Fruit fly (Drosophila melanogaster) whole organism, embryonic: ENCODE results near the gene CG10589.

ENCODE experiments used
- Ada2b ChIP-seq: fragments of 200-800 bp; sonication (Bioruptor generic); IDR thresholded peaks from 2 replicates; pipeline ENCODE4 v1.3.6; 2022; ENCODE audit warnings: missing biosample characterization, missing genetic modification characterization
- Adf1 ChIP-seq: fragments of 200-800 bp; sonication (Bioruptor generic); IDR thresholded peaks from 2 replicates; pipeline ENCODE4 v1.3.6; 2022; ENCODE audit warnings: missing biosample characterization, missing genetic modification characterization
- Atf3 ChIP-seq: fragments of 200-800 bp; sonication (Bioruptor generic); optimal IDR thresholded peaks from 3 replicates; lab custom pipeline; 2016; ENCODE audit warnings: missing biosample characterization, missing genetic modification characterization
- Atf6 ChIP-seq: fragments of 200-800 bp; sonication (Bioruptor generic); IDR thresholded peaks from 2 replicates; pipeline ENCODE4 v1.3.6; 2022; ENCODE audit warnings: missing biosample characterization, missing genetic modification characterization
- CG1024 ChIP-seq: fragments of 200-800 bp; sonication (Bioruptor generic); IDR thresholded peaks from 2 replicates; pipeline ENCODE4 v1.3.6; 2022; ENCODE audit warnings: missing biosample characterization, missing genetic modification characterization
- CG10462 ChIP-seq: fragments of 200-800 bp; sonication (Bioruptor generic); optimal IDR thresholded peaks from 2 replicates; lab custom pipeline; 2016; ENCODE audit warnings: missing biosample characterization, missing genetic modification characterization
- CG10979 ChIP-seq: fragments of 200-800 bp; sonication (Bioruptor generic); optimal IDR thresholded peaks from 2 replicates; lab custom pipeline; 2018; ENCODE audit warnings: missing biosample characterization, mild to moderate bottlenecking, missing genetic modification characterization, moderate library complexity
- CG11456 ChIP-seq: fragments of 200-800 bp; sonication (Bioruptor generic); IDR thresholded peaks from 3 replicates; pipeline ENCODE4 v1.3.6; 2022; ENCODE audit warnings: missing biosample characterization, missing genetic modification characterization
- CG11504 ChIP-seq: fragments of 200-800 bp; sonication (Bioruptor generic); optimal IDR thresholded peaks from 3 replicates; lab custom pipeline; 2019; ENCODE audit warnings: missing biosample characterization, mild to moderate bottlenecking, missing genetic modification characterization, moderate library complexity
- CG14710 ChIP-seq: fragments of 200-800 bp; sonication (Bioruptor generic); optimal IDR thresholded peaks from 3 replicates; lab custom pipeline; 2019; ENCODE audit warnings: missing biosample characterization, mild to moderate bottlenecking, missing genetic modification characterization, moderate library complexity
- CG15011 ChIP-seq: fragments of 200-800 bp; sonication (Bioruptor generic); optimal IDR thresholded peaks from 3 replicates; lab custom pipeline; 2018; ENCODE audit warnings: missing biosample characterization, mild to moderate bottlenecking, missing genetic modification characterization
- CG17186 ChIP-seq: fragments of 200-800 bp; sonication (Bioruptor generic); optimal IDR thresholded peaks from 3 replicates; lab custom pipeline; 2017; ENCODE audit warnings: missing biosample characterization, missing genetic modification reagents, missing genetic modification characterization
- CG17612 ChIP-seq: fragments of 200-800 bp; sonication (Bioruptor generic); IDR thresholded peaks from 2 replicates; pipeline ENCODE4 v1.3.6; 2022; ENCODE audit warnings: missing biosample characterization, missing genetic modification characterization
- CG1832 ChIP-seq: fragments of 200-800 bp; sonication (Bioruptor generic); optimal IDR thresholded peaks from 2 replicates; lab custom pipeline; 2017; ENCODE audit warnings: missing biosample characterization, mild to moderate bottlenecking, missing genetic modification characterization, inconsistent platforms
- CG30431 ChIP-seq: fragments of 200-800 bp; sonication (Bioruptor generic); optimal IDR thresholded peaks from 2 replicates; lab custom pipeline; 2017; ENCODE audit warnings: missing biosample characterization, missing genetic modification characterization
- CG3065 ChIP-seq: fragments of 200-800 bp; sonication (Bioruptor generic); optimal IDR thresholded peaks from 2 replicates; lab custom pipeline; 2016; ENCODE audit warnings: missing biosample characterization, missing genetic modification characterization
- CG4617 ChIP-seq: fragments of 200-800 bp; sonication (Bioruptor generic); optimal IDR thresholded peaks from 3 replicates; lab custom pipeline; 2016; ENCODE audit warnings: missing biosample characterization, missing genetic modification characterization, borderline replicate concordance
- CG5953 ChIP-seq: fragments of 200-800 bp; sonication (Bioruptor generic); IDR thresholded peaks from 2 replicates; pipeline ENCODE4 v1.3.6; 2022; ENCODE audit warnings: missing biosample characterization, missing genetic modification characterization
- CG7556 ChIP-seq: fragments of 200-800 bp; sonication (Bioruptor generic); optimal IDR thresholded peaks from 2 replicates; lab custom pipeline; 2017; ENCODE audit warnings: missing biosample characterization, mild to moderate bottlenecking, missing genetic modification characterization
- CG7987 ChIP-seq: fragments of 200-800 bp; sonication (Bioruptor generic); optimal IDR thresholded peaks from 2 replicates; lab custom pipeline; 2018; ENCODE audit warnings: missing biosample characterization, mild to moderate bottlenecking, missing genetic modification characterization, moderate library complexity
- CG8478 ChIP-seq: fragments of >200 bp; optimal IDR thresholded peaks from 2 replicates; lab custom pipeline; 2018
- CoRest ChIP-seq: fragments of 200-800 bp; sonication (Bioruptor generic); optimal IDR thresholded peaks from 3 replicates; lab custom pipeline; 2018; ENCODE audit warnings: missing biosample characterization, mild to moderate bottlenecking, missing genetic modification characterization, moderate library complexity
- GATAe ChIP-seq: fragments of 200-800 bp; sonication (Bioruptor generic); conservative IDR thresholded peaks from 2 replicates; pipeline ENCODE4 v1.3.6; 2022; ENCODE audit warnings: missing biosample characterization, missing genetic modification characterization
- HLH4C ChIP-seq: fragments of 200-800 bp; sonication (Bioruptor generic); IDR thresholded peaks from 3 replicates; pipeline ENCODE4 v1.3.6; 2022; ENCODE audit warnings: missing biosample characterization, missing genetic modification characterization; ENCODE audit not compliant: partially characterized antibody
- Lhr ChIP-seq: fragments of 200-800 bp; sonication (Bioruptor generic); optimal IDR thresholded peaks from 3 replicates; lab custom pipeline; 2017; ENCODE audit warnings: mild to moderate bottlenecking, missing biosample characterization, missing genetic modification reagents, missing genetic modification characterization
- MESR4 ChIP-seq: fragments of 200-800 bp; sonication (Bioruptor generic); optimal IDR thresholded peaks from 2 replicates; lab custom pipeline; 2018; ENCODE audit warnings: missing biosample characterization, mild to moderate bottlenecking, missing genetic modification characterization, moderate library complexity
- NC2β ChIP-seq: fragments of 200-800 bp; sonication (Bioruptor generic); optimal IDR thresholded peaks from 2 replicates; lab custom pipeline; 2016; ENCODE audit warnings: missing biosample characterization, missing genetic modification characterization
- Sox100B ChIP-seq: fragments of 200-800 bp; sonication (Bioruptor generic); optimal IDR thresholded peaks from 3 replicates; lab custom pipeline; 2018; ENCODE audit warnings: missing biosample characterization, mild to moderate bottlenecking, missing genetic modification characterization
- ab ChIP-seq: fragments of 200-800 bp; sonication (Bioruptor generic); optimal IDR thresholded peaks from 2 replicates; lab custom pipeline; 2016; ENCODE audit warnings: missing biosample characterization, missing genetic modification characterization
- al ChIP-seq: fragments of 200-800 bp; sonication (Bioruptor generic); IDR thresholded peaks from 2 replicates; pipeline ENCODE4 v1.3.6; 2022; ENCODE audit warnings: missing biosample characterization, missing genetic modification characterization
- az2 ChIP-seq: fragments of 200-800 bp; sonication (Bioruptor generic); optimal IDR thresholded peaks from 3 replicates; lab custom pipeline; 2016; ENCODE audit warnings: missing biosample characterization, missing genetic modification characterization
- bbx ChIP-seq: fragments of 200-800 bp; sonication (Bioruptor generic); IDR thresholded peaks from 2 replicates; pipeline ENCODE4 v1.3.6; 2022; ENCODE audit warnings: missing biosample characterization, missing genetic modification characterization; ENCODE audit not compliant: partially characterized antibody
- chinmo ChIP-seq: fragments of 200-800 bp; sonication (Bioruptor generic); IDR thresholded peaks from 4 replicates; pipeline ENCODE4 v1.3.6; 2022; ENCODE audit warnings: missing biosample characterization, missing genetic modification characterization; ENCODE audit not compliant: partially characterized antibody
- da ChIP-seq: fragments of 200-800 bp; sonication (Bioruptor generic); optimal IDR thresholded peaks from 2 replicates; lab custom pipeline; 2016; ENCODE audit warnings: missing biosample characterization, missing genetic modification characterization
- dimm ChIP-seq: fragments of 200-800 bp; sonication (Bioruptor generic); IDR thresholded peaks from 2 replicates; pipeline ENCODE4 v1.3.6; 2022; ENCODE audit warnings: missing biosample characterization, missing genetic modification characterization
- dmrt11E ChIP-seq: fragments of 200-800 bp; sonication (Bioruptor generic); optimal IDR thresholded peaks from 3 replicates; lab custom pipeline; 2018; ENCODE audit warnings: missing biosample characterization, mild to moderate bottlenecking, missing genetic modification characterization, moderate library complexity
- en ChIP-seq: fragments of 200-800 bp; sonication (Bioruptor generic); optimal IDR thresholded peaks from 2 replicates; lab custom pipeline; 2016; ENCODE audit warnings: missing biosample characterization, missing genetic modification characterization
- ewg ChIP-seq: fragments of 200-800 bp; sonication (Bioruptor generic); optimal IDR thresholded peaks from 3 replicates; lab custom pipeline; 2017; ENCODE audit warnings: mild to moderate bottlenecking, missing biosample characterization, missing genetic modification reagents, missing genetic modification characterization
- fd96Cb ChIP-seq: fragments of 200-800 bp; sonication (Bioruptor generic); optimal IDR thresholded peaks from 2 replicates; lab custom pipeline; 2018; ENCODE audit warnings: missing biosample characterization, mild to moderate bottlenecking, missing genetic modification characterization, moderate library complexity
- fu2 ChIP-seq: fragments of 200-800 bp; sonication (Bioruptor generic); optimal IDR thresholded peaks from 2 replicates; lab custom pipeline; 2016; ENCODE audit warnings: missing biosample characterization, missing genetic modification characterization
- gsb-n ChIP-seq: fragments of 200-800 bp; sonication (Bioruptor generic); optimal IDR thresholded peaks from 3 replicates; lab custom pipeline; 2018; ENCODE audit warnings: missing biosample characterization, mild to moderate bottlenecking, missing genetic modification characterization
- hb ChIP-seq: fragments of 200-800 bp; sonication (Bioruptor generic); IDR thresholded peaks from 3 replicates; pipeline ENCODE4 v1.3.6; 2022; ENCODE audit warnings: missing biosample characterization, missing genetic modification characterization; ENCODE audit not compliant: partially characterized antibody
- ind ChIP-seq: fragments of 200-800 bp; sonication (Bioruptor generic); optimal IDR thresholded peaks from 3 replicates; lab custom pipeline; 2016; ENCODE audit warnings: missing biosample characterization, missing genetic modification characterization
- phol ChIP-seq: fragments of 200-800 bp; sonication (Bioruptor generic); optimal IDR thresholded peaks from 3 replicates; lab custom pipeline; 2018; ENCODE audit warnings: missing biosample characterization, mild to moderate bottlenecking, missing genetic modification characterization, moderate library complexity
- pum ChIP-seq: fragments of 200-800 bp; sonication (Bioruptor generic); optimal IDR thresholded peaks from 2 replicates; lab custom pipeline; 2016; ENCODE audit warnings: missing biosample characterization, missing genetic modification characterization
- ranshi ChIP-seq: fragments of 200-800 bp; sonication (Bioruptor generic); IDR thresholded peaks from 2 replicates; pipeline ENCODE4 v1.3.6; 2022; ENCODE audit warnings: missing biosample characterization, missing genetic modification characterization
- sc ChIP-seq, 3 experiments: fragments of >200 bp in 2 of 3; fragments of 200-800 bp in 1 of 3; sonication (Bioruptor generic) in 1 of 3; optimal IDR thresholded peaks; 2 replicates in 2 of 3; 3 replicates in 1 of 3; lab custom pipeline; 2017; ENCODE audit warnings: mild to moderate bottlenecking in 1 of 3, missing biosample characterization in 1 of 3, missing genetic modification characterization in 1 of 3, missing genetic modification reagents in 1 of 3
- seq ChIP-seq: fragments of 200-800 bp; sonication (Bioruptor generic); IDR thresholded peaks from 2 replicates; pipeline ENCODE4 v1.3.6; 2022; ENCODE audit warnings: missing biosample characterization, missing genetic modification characterization
- unpg ChIP-seq: fragments of 200-800 bp; sonication (Bioruptor generic); optimal IDR thresholded peaks from 3 replicates; lab custom pipeline; 2018; ENCODE audit warnings: missing biosample characterization, mild to moderate bottlenecking, missing genetic modification characterization, moderate library complexity
- z ChIP-seq: fragments of 200-800 bp; sonication (Bioruptor generic); IDR thresholded peaks from 3 replicates; pipeline ENCODE4 v1.3.6; 2022; ENCODE audit warnings: missing biosample characterization, missing genetic modification characterization
- zen ChIP-seq: fragments of 200-800 bp; sonication (Bioruptor generic); optimal IDR thresholded peaks from 3 replicates; lab custom pipeline; 2018; ENCODE audit warnings: missing biosample characterization, mild to moderate bottlenecking, missing genetic modification characterization, moderate library complexity

CG10589 gene

dm6 chr3L:20918945-20919344, 8.7 kb upstream of the CG10589 start (continued):
- TF ChIP-seq CG1832 (GFP tag; lab: Kevin White, UChicago) (no peak), CG5953 (GFP tag; lab: Robert Waterston, UW) (no peak), phol (tag; lab: Kevin White, UChicago) (peak; percentile 59), zen (tag; lab: Kevin White, UChicago) (no peak), CG3065 (GFP tag; lab: Kevin White, UChicago) (no peak), NC2β (GFP tag; lab: Kevin White, UChicago) (no peak), bbx (GFP tag; lab: Robert Waterston, UW) (no peak), CoRest (tag; lab: Kevin White, UChicago) (peak; percentile 29), en (GFP tag; lab: Kevin White, UChicago) (no peak), da (GFP tag; lab: Kevin White, UChicago) (no peak), seq (GFP tag; lab: Robert Waterston, UW) (no peak), CG4617 (GFP tag; lab: Kevin White, UChicago) (no peak), Ada2b (GFP tag; lab: Robert Waterston, UW) (no peak), fd96Cb (peak; percentile 25), unpg (GFP tag; lab: Kevin White, UChicago) (peak; percentile 36), fu2 (no peak), Sox100B (GFP tag; lab: Kevin White, UChicago) (peak; percentile 32), CG30431 (GFP tag; lab: Kevin White, UChicago) (no peak), CG7556 (peak; percentile 53), ab (GFP tag; lab: Kevin White, UChicago) (no peak), Adf1 (no peak), CG1024 (GFP tag; lab: Robert Waterston, UW) (no peak), CG11456 (GFP tag; lab: Robert Waterston, UW) (no peak), CG17612 (GFP tag; lab: Robert Waterston, UW) (no peak), z (GFP tag; lab: Robert Waterston, UW) (no peak), sc (optimal IDR thresholded peaks at IDR 0.05; lab: Kevin White, UChicago) (no peak), sc (GFP tag; optimal IDR thresholded peaks at IDR 0.05; lab: Kevin White, UChicago) (no peak), dmrt11E (tag; lab: Kevin White, UChicago) (peak; percentile 54), CG11504 (peak; percentile 46), HLH4C (GFP tag; lab: Robert Waterston, UW) (no peak), CG8478 (lab: Kevin White, UChicago) (no peak), ranshi (no peak), al (GFP tag; lab: Robert Waterston, UW) (no peak), ewg (no peak), CG14710 (tag; lab: Kevin White, UChicago) (peak; percentile 41), MESR4 (GFP tag; lab: Kevin White, UChicago) (no peak), ind (GFP tag; lab: Kevin White, UChicago) (no peak), CG10979 (tag; lab: Kevin White, UChicago) (peak; percentile 57), Atf6 (GFP tag; lab: Robert Waterston, UW) (no peak), GATAe (no peak), az2 (no peak), CG15011 (GFP tag; lab: Kevin White, UChicago) (no peak), Lhr (GFP tag; lab: Kevin White, UChicago) (peak; percentile 10), CG7987 (no peak), gsb-n (peak; percentile 19), CG10462 (GFP tag; lab: Kevin White, UChicago) (no peak), CG17186 (GFP tag; lab: Kevin White, UChicago) (no peak), dimm (GFP tag; lab: Robert Waterston, UW) (no peak), chinmo (GFP tag; lab: Robert Waterston, UW) (no peak), Atf3 (GFP tag; lab: Kevin White, UChicago) (no peak), hb (no peak), pum (GFP tag; lab: Kevin White, UChicago) (no peak)
